Fruit fly (Drosophila melanogaster): ENCODE measurements around the gene CG6497.

The CG6497 gene

dm6 chr3L:17238129-17238732, 15.5 kb downstream of the CG6497 start, which contains the start of gene Rbp6 (continued):
- TF ChIP-seq topi (GFP tag; optimal IDR thresholded peaks at IDR 0.05) (peak; percentile 46), spab (GFP tag; optimal IDR thresholded peaks at IDR 0.05) (no peak), CG34406 (GFP tag; optimal IDR thresholded peaks at IDR 0.05) (peak; percentile 27), OdsH (GFP tag; optimal IDR thresholded peaks at IDR 0.05) (peak; percentile 64), Gug (GFP tag; IDR thresholded peaks at IDR 0.05) (peak; percentile 41), Sox15 (GFP tag; optimal IDR thresholded peaks at IDR 0.05) (no peak), Smox (GFP tag; optimal IDR thresholded peaks at IDR 0.05) (peak; percentile 51), CG6792 (GFP tag; optimal IDR thresholded peaks at IDR 0.05) (peak; percentile 40), dac (GFP tag; optimal IDR thresholded peaks at IDR 0.05) (no peak), CG6276 (GFP tag; optimal IDR thresholded peaks at IDR 0.05) (no peak), CG11902 (GFP tag; optimal IDR thresholded peaks at IDR 0.05) (no peak), acj6 (GFP tag; optimal IDR thresholded peaks at IDR 0.05) (peak; percentile 54), CG10631 (GFP tag; optimal IDR thresholded peaks at IDR 0.05) (peak; percentile 25), Hr4 (GFP tag; optimal IDR thresholded peaks at IDR 0.05) (peak; percentile 58), Lpt (GFP tag; optimal IDR thresholded peaks at IDR 0.05) (peak; percentile 18), Eip78C (GFP tag) (peak; percentile 84), dsx (GFP tag; optimal IDR thresholded peaks at IDR 0.05; ENCODE audit: poor library complexity, severe bottlenecking) (peak; percentile 41), salr (GFP tag; optimal IDR thresholded peaks at IDR 0.05) (peak in 1 of 2 experiments; percentile 9), CG3032 (tag; optimal IDR thresholded peaks at IDR 0.05) (peak; percentile 6), CG11294 (GFP tag; IDR thresholded peaks at IDR 0.05) (no peak), Eip93F (GFP tag; optimal IDR thresholded peaks at IDR 0.05) (no peak), CG15336 (GFP tag; IDR thresholded peaks at IDR 0.05) (peak; percentile 74), Ets21C (GFP tag; optimal IDR thresholded peaks at IDR 0.05) (no peak)

dm6 chr3L:17237003-17237402, 16.7 kb downstream of the CG6497 start:
- TF ChIP-seq svp (GFP tag) (peak; percentile 7), CG9139 (GFP tag; optimal IDR thresholded peaks at IDR 0.05) (no peak)

dm6 chr3L:17226330-17226729, 27.4 kb downstream of the CG6497 start:
- TF ChIP-seq Smox (GFP tag; optimal IDR thresholded peaks at IDR 0.05) = no peak
- TF ChIP-seq CG3919 (GFP tag; optimal IDR thresholded peaks at IDR 0.05) = peak; percentile 10
- no peak for TF ChIP-seq spab (GFP tag; optimal IDR thresholded peaks at IDR 0.05)
- no peak for TF ChIP-seq Lpt (GFP tag; optimal IDR thresholded peaks at IDR 0.05)
- no peak for TF ChIP-seq CG11294 (GFP tag; IDR thresholded peaks at IDR 0.05)
- no peak for TF ChIP-seq CG16779 (tag; optimal IDR thresholded peaks at IDR 0.05)
- no peak for TF ChIP-seq dac (GFP tag; optimal IDR thresholded peaks at IDR 0.05)
- TF ChIP-seq Gug (GFP tag; IDR thresholded peaks at IDR 0.05) = no peak
- no peak for TF ChIP-seq CG15336 (GFP tag; IDR thresholded peaks at IDR 0.05)
- TF ChIP-seq Sox14 (GFP tag; optimal IDR thresholded peaks at IDR 0.05) = no peak
- TF ChIP-seq CG34406 (GFP tag; optimal IDR thresholded peaks at IDR 0.05) = no peak
- TF ChIP-seq vri (GFP tag; optimal IDR thresholded peaks at IDR 0.05) = no peak
- no peak for TF ChIP-seq Hr4 (GFP tag; optimal IDR thresholded peaks at IDR 0.05)
- no peak for TF ChIP-seq acj6 (GFP tag; optimal IDR thresholded peaks at IDR 0.05)
- TF ChIP-seq Sox102F (GFP tag; optimal IDR thresholded peaks at IDR 0.05) = no peak
- TF ChIP-seq CG10669 (GFP tag; optimal IDR thresholded peaks at IDR 0.05) = peak; percentile 38
- TF ChIP-seq CG6854 (GFP tag; optimal IDR thresholded peaks at IDR 0.05) = no peak
- no peak for TF ChIP-seq CG6808 (GFP tag; optimal IDR thresholded peaks at IDR 0.05)
- TF ChIP-seq achi (GFP tag; optimal IDR thresholded peaks at IDR 0.05) = no peak
- no peak for TF ChIP-seq ss (GFP tag; optimal IDR thresholded peaks at IDR 0.05)
- TF ChIP-seq CG8319 (GFP tag; optimal IDR thresholded peaks at IDR 0.05) = no peak
- no peak for TF ChIP-seq topi (GFP tag; optimal IDR thresholded peaks at IDR 0.05)
- TF ChIP-seq CG1621 (tag; optimal IDR thresholded peaks at IDR 0.05) = no peak
- TF ChIP-seq svp (GFP tag) = peak; percentile 24
- no peak for TF ChIP-seq CG6792 (GFP tag; optimal IDR thresholded peaks at IDR 0.05)
- TF ChIP-seq fd59A (GFP tag; optimal IDR thresholded peaks at IDR 0.05) = no peak
- TF ChIP-seq Eip75B (GFP tag; optimal IDR thresholded peaks at IDR 0.05) = no peak
- no peak for TF ChIP-seq Ets96B (tag; optimal IDR thresholded peaks at IDR 0.05)
- no peak for TF ChIP-seq esn (GFP tag; optimal IDR thresholded peaks at IDR 0.05)
- no peak for TF ChIP-seq OdsH (GFP tag; optimal IDR thresholded peaks at IDR 0.05)
- no peak for TF ChIP-seq fkh (GFP tag; optimal IDR thresholded peaks at IDR 0.05)
- no peak for TF ChIP-seq Met (GFP tag; optimal IDR thresholded peaks at IDR 0.05)
- peak; percentile 11 for TF ChIP-seq CG32006 (GFP tag; optimal IDR thresholded peaks at IDR 0.05)
- no peak for TF ChIP-seq Ets21C (GFP tag; optimal IDR thresholded peaks at IDR 0.05)
- TF ChIP-seq Hr38 (GFP tag; optimal IDR thresholded peaks at IDR 0.05) = no peak
- TF ChIP-seq CG6163 (GFP tag; IDR thresholded peaks at IDR 0.05) = 0 out of 3 replicates have a peak, but pooled peaks have one; percentile 32

All from whole organism, prepupa.